Worm (Caenorhabditis elegans) whole organism, L4/young adult: Measurements from ENCODE around the gene F26C11.3.
A peak's percentile ranks its signal among the peaks of the same experiment; 100 is the strongest.

Experiments used
- W03F9.2 ChIP-seq: fragments of 150-350 bp; optimal IDR thresholded peaks from 2 replicates; lab custom pipeline; 2014; ENCODE audit warnings: missing biosample characterization, missing genetic modification characterization
- him-1 ChIP-seq: sonication (generic microtip); optimal IDR thresholded peaks from 2 replicates; lab custom pipeline; 2016; ENCODE audit warnings: missing genotype, missing genetic modification reagents, missing genetic modification characterization, missing compliant biosample characterization

ce11 chrII:9892409-9892808 lies 22.5 kb downstream of the F26C11.3 start, which contains the start of gene C08H9.16:
- TF ChIP-seq W03F9.2 (tag; lab: Kevin White, UChicago), result peak; percentile 74
- TF ChIP-seq him-1, result no peak
